Worm (Caenorhabditis elegans): Measurements from ENCODE around the gene cgt-1.
A peak's percentile ranks its signal among the peaks of the same experiment; 100 is the strongest.

Gene cgt-1

ce11 chrV:15885967-15886366 is 2.7 kb downstream of the cgt-1 start, which contains the start of gene T06C12.9:
Gene T06C12.9, minus strand, starts transcription at chrV:15886067.
- TF ChIP-seq ceh-18 (tag; optimal IDR thresholded peaks at IDR 0.05), result no peak
- no peak for TF ChIP-seq unc-86 (tag; optimal IDR thresholded peaks at IDR 0.05)
- no peak for TF ChIP-seq fax-1 (tag; optimal IDR thresholded peaks at IDR 0.05)
- TF ChIP-seq elt-4 (tag; optimal IDR thresholded peaks at IDR 0.05), result no peak
- TF ChIP-seq odd-2 (tag; optimal IDR thresholded peaks at IDR 0.05), result no peak

DNA sequence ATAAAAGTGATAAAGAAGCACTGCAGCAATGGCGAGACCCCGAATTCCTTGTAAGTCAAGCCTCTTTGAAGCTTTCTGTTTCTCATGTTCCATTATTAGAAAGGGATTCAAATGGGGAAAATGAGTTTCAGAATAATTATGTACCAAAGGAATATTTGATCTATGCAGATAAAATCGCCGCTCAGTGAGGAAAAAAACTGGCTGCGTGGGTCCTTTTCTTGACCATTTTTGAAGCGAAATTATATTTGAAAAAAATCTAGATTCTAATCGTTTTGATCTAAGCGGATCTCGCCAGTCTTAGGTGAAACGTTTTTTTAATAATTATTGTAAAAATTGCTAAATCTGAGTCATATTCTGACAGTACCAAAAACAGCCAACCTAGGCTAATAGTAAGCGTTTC is 4.0 kb downstream of the cgt-1 start, which contains the start of gene oac-42:
Gene oac-42, minus strand, starts transcription at position 101 of the 400 bp plus-strand sequence.
- no peak for TF ChIP-seq hlh-6 (tag; optimal IDR thresholded peaks at IDR 0.05)
- no peak for TF ChIP-seq pha-2 (tag; optimal IDR thresholded peaks at IDR 0.05)
- no peak for TF ChIP-seq ztf-16 (tag; optimal IDR thresholded peaks at IDR 0.05)
- TF ChIP-seq ceh-6 (GFP tag; optimal IDR thresholded peaks at IDR 0.05), result no peak
- TF ChIP-seq ceh-22 (tag; optimal IDR thresholded peaks at IDR 0.05), result no peak
- no peak for TF ChIP-seq ceh-24 (tag; optimal IDR thresholded peaks at IDR 0.05)
- TF ChIP-seq ceh-34 (tag; optimal IDR thresholded peaks at IDR 0.05), result no peak
- no peak for TF ChIP-seq pros-1 (tag; optimal IDR thresholded peaks at IDR 0.05)
- no peak for TF ChIP-seq fkh-10 (GFP tag; optimal IDR thresholded peaks at IDR 0.05)

ce11 chrV:15880705-15881104 is 7.9 kb downstream of the cgt-1 start:
- TF ChIP-seq gmeb-2 (tag; optimal IDR thresholded peaks at IDR 0.05) (no peak), elt-2 (tag; optimal IDR thresholded peaks at IDR 0.05) (peak; percentile 32), ceh-6 (GFP tag; optimal IDR thresholded peaks at IDR 0.05) (no peak)

DNA sequence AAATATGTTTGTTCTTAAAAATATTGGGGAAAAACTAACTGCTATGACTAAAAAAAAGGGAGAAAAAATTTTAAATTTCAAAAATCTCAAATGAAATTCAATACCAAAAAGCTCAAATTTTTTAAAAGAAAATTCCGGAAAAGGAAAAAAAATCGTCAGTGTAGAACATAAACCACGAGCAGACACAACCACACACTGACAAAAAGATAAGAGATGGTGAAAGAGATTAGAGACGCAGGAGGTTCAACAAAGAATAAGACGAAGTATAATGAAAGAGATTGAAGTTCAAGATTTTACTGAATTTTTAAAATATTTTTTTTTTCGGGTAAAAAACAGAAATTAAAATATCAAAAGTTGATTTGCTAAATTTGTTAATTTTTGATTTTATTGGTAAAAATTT is 8.6 kb downstream of the cgt-1 start:
- TF ChIP-seq nfya-1 (tag; optimal IDR thresholded peaks at IDR 0.05), result no peak

DNA sequence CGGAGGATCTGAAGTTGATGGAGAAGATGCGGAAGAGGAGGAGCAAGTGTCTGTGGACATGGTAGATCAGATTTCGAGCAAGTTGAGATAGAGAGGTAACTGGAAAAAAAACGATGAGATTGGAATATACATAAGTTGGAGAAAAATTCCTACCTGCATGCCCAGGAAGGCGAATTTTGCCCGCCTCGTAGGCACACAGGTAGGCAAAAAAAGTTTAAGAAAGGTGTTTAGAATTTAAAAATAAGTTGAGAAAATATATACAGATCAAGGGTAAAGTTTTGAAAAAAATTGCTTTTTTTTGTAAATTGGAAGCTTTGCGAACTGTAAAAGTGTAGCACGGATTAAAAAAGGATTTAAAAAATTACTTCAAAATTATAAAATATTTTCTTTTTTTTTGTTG is 9.1 kb downstream of the cgt-1 start, which contains the start of gene nhr-84:
Gene nhr-84, minus strand, starts transcription at position 101 of the 400 bp plus-strand sequence.
- TF ChIP-seq F13H6.1 (tag; optimal IDR thresholded peaks at IDR 0.05), result no peak
- no peak for TF ChIP-seq ref-2 (tag; optimal IDR thresholded peaks at IDR 0.05)
- TF ChIP-seq nfya-1 (tag; optimal IDR thresholded peaks at IDR 0.05), result no peak
- TF ChIP-seq dmd-4 (tag; optimal IDR thresholded peaks at IDR 0.05; ENCODE audit: borderline replicate concordance), result no peak
- no peak for TF ChIP-seq syd-9 (tag; optimal IDR thresholded peaks at IDR 0.05)
- no peak for TF ChIP-seq ceh-18 (tag; optimal IDR thresholded peaks at IDR 0.05)
- TF ChIP-seq nhr-11 (tag; optimal IDR thresholded peaks at IDR 0.05), result no peak
- TF ChIP-seq madf-2 (tag; optimal IDR thresholded peaks at IDR 0.05), result no peak
- no peak for TF ChIP-seq hlh-8 (tag; optimal IDR thresholded peaks at IDR 0.05)
- TF ChIP-seq ets-4 (tag; optimal IDR thresholded peaks at IDR 0.05), result no peak
- no peak for TF ChIP-seq ceh-48 (tag; optimal IDR thresholded peaks at IDR 0.05)
- no peak for TF ChIP-seq unc-42 (tag; optimal IDR thresholded peaks at IDR 0.05)
- TF ChIP-seq lin-11 (tag; optimal IDR thresholded peaks at IDR 0.05), result no peak
- no peak for TF ChIP-seq odd-2 (tag; optimal IDR thresholded peaks at IDR 0.05)

- no peak for TF ChIP-seq pat-9 (tag; optimal IDR thresholded peaks at IDR 0.05)
- TF ChIP-seq hlh-8 (tag; optimal IDR thresholded peaks at IDR 0.05), result no peak
- TF ChIP-seq hlh-13 (GFP tag; optimal IDR thresholded peaks at IDR 0.05), result no peak
- TF ChIP-seq sox-4 (tag; optimal IDR thresholded peaks at IDR 0.05), result no peak
- TF ChIP-seq zip-5 (tag; optimal IDR thresholded peaks at IDR 0.05), result no peak
- no peak for TF ChIP-seq tbx-7 (tag; optimal IDR thresholded peaks at IDR 0.05)
- TF ChIP-seq sdc-2 (tag; optimal IDR thresholded peaks at IDR 0.05), result no peak
- TF ChIP-seq ceh-34 (tag; optimal IDR thresholded peaks at IDR 0.05), result no peak
Measured at ce11 chrV:15876308-15876707, 12.3 kb downstream of the cgt-1 start, which contains the start of gene nhr-102. Gene nhr-102, minus strand, starts transcription at chrV:15876408.
